Fruit fly (Drosophila melanogaster): ENCODE measurements around the gene CG17568.

Gene CG17568

dm6 chr2L:19200211-19200610 is 18.7 kb upstream of the CG17568 start (continued):
- no peak for TF ChIP-seq Fer1 (GFP tag; optimal IDR thresholded peaks at IDR 0.05)
- TF ChIP-seq bsh (GFP tag; optimal IDR thresholded peaks at IDR 0.05): peak in 1 of 2 experiments; percentile 21
- no peak for TF ChIP-seq CG11560 (tag; IDR thresholded peaks at IDR 0.05)
- TF ChIP-seq CG7556 (GFP tag; optimal IDR thresholded peaks at IDR 0.05): peak; percentile 33
- no peak for TF ChIP-seq CG9609 (GFP tag; optimal IDR thresholded peaks at IDR 0.05)
- TF ChIP-seq gsb (GFP tag; IDR thresholded peaks at IDR 0.05): no peak
- peak; percentile 39 for TF ChIP-seq Xbp1 (GFP tag; optimal IDR thresholded peaks at IDR 0.05)
- peak; percentile 24 for TF ChIP-seq Antp (GFP tag; optimal IDR thresholded peaks at IDR 0.05)
- TF ChIP-seq H15 (GFP tag; IDR thresholded peaks at IDR 0.05): no peak
- no peak for TF ChIP-seq ken (GFP tag; IDR thresholded peaks at IDR 0.05)
- peak; percentile 11 for TF ChIP-seq sqz (GFP tag; optimal IDR thresholded peaks at IDR 0.05)
- peak; percentile 38 to 39 for TF ChIP-seq Pdp1 (GFP tag; optimal IDR thresholded peaks at IDR 0.05)
- TF ChIP-seq nom (GFP tag; optimal IDR thresholded peaks at IDR 0.05): peak; percentile 18
- TF ChIP-seq CG18599 (GFP tag; optimal IDR thresholded peaks at IDR 0.05): peak; percentile 49
- TF ChIP-seq Hsf (GFP tag; optimal IDR thresholded peaks at IDR 0.05): peak; percentile 8
- peak; percentile 5 for TF ChIP-seq btn (GFP tag; optimal IDR thresholded peaks at IDR 0.05)
- peak; percentile 44 for TF ChIP-seq CG2712 (tag; optimal IDR thresholded peaks at IDR 0.05)
- no peak for TF ChIP-seq sd (tag; optimal IDR thresholded peaks at IDR 0.05)

DNA sequence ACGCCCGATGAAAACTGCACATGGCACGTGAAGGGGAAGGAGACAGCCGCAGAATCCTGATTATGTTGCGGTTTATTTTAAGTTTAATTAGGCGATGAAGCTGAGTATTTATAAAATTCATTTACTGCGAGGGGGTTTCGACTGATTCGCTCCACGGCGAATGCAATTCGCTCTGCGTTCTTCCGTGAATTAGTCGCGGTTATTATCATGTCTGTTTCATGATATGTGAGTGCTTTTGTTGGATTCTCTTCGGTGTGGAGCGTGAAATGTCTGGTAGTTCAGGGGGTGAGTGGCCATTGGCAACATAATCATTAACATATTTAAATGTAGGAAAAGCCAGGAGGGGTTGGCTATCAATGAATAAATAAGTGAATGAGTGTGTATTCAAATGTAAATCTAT is 16.9 kb upstream of the CG17568 start:
- no peak for TF ChIP-seq nmo (GFP tag; optimal IDR thresholded peaks at IDR 0.05)
- no peak for TF ChIP-seq gro (GFP tag; optimal IDR thresholded peaks at IDR 0.05)
- no peak for TF ChIP-seq ci (GFP tag; IDR thresholded peaks at IDR 0.05)
- TF ChIP-seq CG4360 (GFP tag; IDR thresholded peaks at IDR 0.05): no peak
- TF ChIP-seq Stat92E (GFP tag; optimal IDR thresholded peaks at IDR 0.05): no peak
- no peak for TF ChIP-seq Xrp1 (GFP tag; IDR thresholded peaks at IDR 0.05)
- TF ChIP-seq eyg (GFP tag; optimal IDR thresholded peaks at IDR 0.05): no peak
- peak; percentile 71; the same call in 1 of the 2 replicates for TF ChIP-seq vvl (GFP tag; IDR thresholded peaks at IDR 0.05)
- TF ChIP-seq CG17328 (GFP tag; IDR thresholded peaks at IDR 0.05): no peak
- no peak for TF ChIP-seq CG43689 (GFP tag; IDR thresholded peaks at IDR 0.05)
- no peak for TF ChIP-seq ranshi (GFP tag; IDR thresholded peaks at IDR 0.05)
- no peak for TF ChIP-seq CG32532 (GFP tag; IDR thresholded peaks at IDR 0.05)
- no peak for TF ChIP-seq Sry-δ (GFP tag; optimal IDR thresholded peaks at IDR 0.05)
- no peak for TF ChIP-seq knrl (GFP tag; IDR thresholded peaks at IDR 0.05; ENCODE audit: partially characterized antibody)
- TF ChIP-seq sna (GFP tag; IDR thresholded peaks at IDR 0.05; ENCODE audit: partially characterized antibody): no peak
- no peak for TF ChIP-seq Chrac-16 (GFP tag; optimal IDR thresholded peaks at IDR 0.05)
- peak; percentile 99 for TF ChIP-seq gsb-n (tag; optimal IDR thresholded peaks at IDR 0.05)

- TF ChIP-seq CG11093 (GFP tag; IDR thresholded peaks at IDR 0.05): peak; percentile 68
- peak; percentile 62 for TF ChIP-seq CG17361 (GFP tag; IDR thresholded peaks at IDR 0.05)
- TF ChIP-seq CG14441 (GFP tag; IDR thresholded peaks at IDR 0.05): peak; percentile 72
- peak; percentile 31 for TF ChIP-seq Side (GFP tag; optimal IDR thresholded peaks at IDR 0.05)
- TF ChIP-seq CG14014 (GFP tag; IDR thresholded peaks at IDR 0.05): peak; percentile 62; the same call in 1 of the 2 replicates
- TF ChIP-seq crc (GFP tag; optimal IDR thresholded peaks at IDR 0.05): no peak
- peak; percentile 28 for TF ChIP-seq zen (tag; optimal IDR thresholded peaks at IDR 0.05)
- peak; percentile 22 for TF ChIP-seq CG18764 (GFP tag; optimal IDR thresholded peaks at IDR 0.05)
- TF ChIP-seq Chrac-16 (GFP tag; optimal IDR thresholded peaks at IDR 0.05): peak; percentile 51
- TF ChIP-seq stc (GFP tag; IDR thresholded peaks at IDR 0.05): peak; percentile 59
- 0 out of 2 replicates have a peak, but pooled peaks have one; percentile 27 for TF ChIP-seq CG3847 (GFP tag; IDR thresholded peaks at IDR 0.05)
- no peak for TF ChIP-seq Hey (tag; optimal IDR thresholded peaks at IDR 0.05)
- TF ChIP-seq onecut (GFP tag; IDR thresholded peaks at IDR 0.05): peak; percentile 73
- TF ChIP-seq oc (tag; optimal IDR thresholded peaks at IDR 0.05): peak; percentile 14
- TF ChIP-seq ftz-f1 (GFP tag; optimal IDR thresholded peaks at IDR 0.05): no peak
- peak; percentile 38 for TF ChIP-seq CG13775 (GFP tag; optimal IDR thresholded peaks at IDR 0.05)
These were observed 15.0 kb upstream of the CG17568 start for dm6 chr2L:19196443-19197044.
